Worm (Caenorhabditis elegans) whole organism, L4 larva: ENCODE measurements around the gene ZK105.13.
A peak's percentile ranks its signal among the peaks of the same experiment; 100 is the strongest.

Experiments
- F26F4.8 ChIP-seq: fragments of 200-800 bp; sonication (Bioruptor generic); conservative IDR thresholded peaks from 2 replicates; pipeline ENCODE4 v1.3.6; 2022; ENCODE audit warnings: missing genetic modification characterization, missing compliant biosample characterization
- F37D6.2 ChIP-seq: sonication (generic microtip); optimal IDR thresholded peaks from 2 replicates; lab custom pipeline; 2016; ENCODE audit warnings: mild to moderate bottlenecking, missing genetic modification characterization, missing compliant biosample characterization
- F49E8.2 ChIP-seq: sonication (generic microtip); optimal IDR thresholded peaks from 2 replicates; lab custom pipeline; 2016; ENCODE audit warnings: missing compliant biosample characterization, mild to moderate bottlenecking, missing genetic modification characterization, borderline replicate concordance
- T26A8.4 ChIP-seq: fragments of 200-800 bp; sonication (Bioruptor generic); IDR thresholded peaks from 2 replicates; pipeline ENCODE4 v1.3.6; 2022; ENCODE audit warnings: missing genetic modification characterization, missing compliant biosample characterization
- Y105C5A.15 ChIP-seq: fragments of 200-800 bp; sonication (Bioruptor generic); IDR thresholded peaks from 2 replicates; pipeline ENCODE4 v1.3.6; 2022; ENCODE audit warnings: missing genetic modification characterization, missing compliant biosample characterization
- aly-2 ChIP-seq: sonication (generic microtip); optimal IDR thresholded peaks from 2 replicates; lab custom pipeline; 2018; ENCODE audit warnings: missing biosample characterization, missing genetic modification characterization
- ceh-28 ChIP-seq: fragments of 150-350 bp; optimal IDR thresholded peaks from 2 replicates; lab custom pipeline; 2014; ENCODE audit warnings: missing biosample characterization, missing genetic modification reagents, missing genetic modification characterization
- ceh-32 ChIP-seq: sonication (generic microtip); optimal IDR thresholded peaks from 2 replicates; lab custom pipeline; 2016; ENCODE audit warnings: mild to moderate bottlenecking, missing genetic modification characterization, missing compliant biosample characterization; ENCODE audit not compliant: poor library complexity
- ceh-62 ChIP-seq: sonication (generic microtip); optimal IDR thresholded peaks from 2 replicates; lab custom pipeline; 2017; ENCODE audit warnings: missing biosample characterization, missing genetic modification characterization
- daf-16 ChIP-seq, 3 experiments: sonication (generic microtip); optimal IDR thresholded peaks; 2 replicates each; lab custom pipeline; 2016 to 2017; ENCODE audit warnings: missing genetic modification characterization in 3 of 3, missing genetic modification reagents in 3 of 3, mild to moderate bottlenecking in 2 of 3, missing compliant biosample characterization in 2 of 3, missing biosample characterization in 1 of 3, moderate library complexity in 1 of 3
- dmd-6 ChIP-seq: fragments of 200-800 bp; sonication (Bioruptor generic); IDR thresholded peaks from 2 replicates; pipeline ENCODE4 v1.3.6; 2022; ENCODE audit warnings: missing genetic modification reagents, missing genetic modification characterization, missing compliant biosample characterization
- dmd-8 ChIP-seq: fragments of 200-800 bp; sonication (Bioruptor generic); IDR thresholded peaks from 2 replicates; pipeline ENCODE4 v1.3.6; 2022; ENCODE audit warnings: missing genetic modification characterization, missing compliant biosample characterization
- dmd-9 ChIP-seq: fragments of 200-800 bp; sonication (Bioruptor generic); IDR thresholded peaks from 2 replicates; pipeline ENCODE4 v1.3.6; 2022; ENCODE audit warnings: missing genetic modification reagents, missing genetic modification characterization, missing compliant biosample characterization
- dve-1 ChIP-seq: sonication (generic microtip); optimal IDR thresholded peaks from 2 replicates; lab custom pipeline; 2017; ENCODE audit warnings: antibody characterized with exemption, mild to moderate bottlenecking, missing genetic modification characterization, missing compliant biosample characterization; ENCODE audit not compliant: insufficient read depth
- egl-43 ChIP-seq: fragments of 200-800 bp; sonication (Bioruptor generic); IDR thresholded peaks from 2 replicates; pipeline ENCODE4 v1.3.6; 2022; ENCODE audit warnings: missing genetic modification reagents, missing genetic modification characterization, missing compliant biosample characterization
- gei-8 ChIP-seq: fragments of 200-800 bp; sonication (Bioruptor generic); optimal IDR thresholded peaks from 2 replicates; lab custom pipeline; 2018; ENCODE audit warnings: mild to moderate bottlenecking, missing genetic modification characterization, missing compliant biosample characterization
- hif-1 ChIP-seq, 2 experiments: sonication (generic microtip); optimal IDR thresholded peaks; 2 replicates each; lab custom pipeline; 2016 to 2017; ENCODE audit warnings: missing compliant biosample characterization in 2 of 2, missing genetic modification characterization in 2 of 2, missing genetic modification reagents in 2 of 2, missing genotype in 2 of 2, mild to moderate bottlenecking in 1 of 2
- hlh-11 ChIP-seq: fragments of 200-800 bp; sonication (Bioruptor generic); optimal IDR thresholded peaks from 2 replicates; lab custom pipeline; 2018; ENCODE audit warnings: mild to moderate bottlenecking, missing genetic modification characterization, missing compliant biosample characterization
- jun-1 ChIP-seq: fragments of 150-350 bp; optimal IDR thresholded peaks from 2 replicates; lab custom pipeline; 2014; ENCODE audit warnings: missing biosample characterization, missing genetic modification reagents, missing genetic modification characterization
- lin-13 ChIP-seq: fragments of 150-350 bp; optimal IDR thresholded peaks from 2 replicates; lab custom pipeline; 2014; ENCODE audit warnings: missing biosample characterization, missing genetic modification reagents, missing genetic modification characterization
- lin-39 ChIP-seq: fragments of 150-350 bp; optimal IDR thresholded peaks from 2 replicates; lab custom pipeline; 2014; ENCODE audit warnings: missing biosample characterization, missing genetic modification reagents, missing genetic modification characterization
- lsy-2 ChIP-seq, 2 experiments: fragments of 150-350 bp in 1 of 2; sonication (generic microtip) in 1 of 2; optimal IDR thresholded peaks; 2 replicates each; lab custom pipeline; 2014 to 2017; ENCODE audit warnings: missing biosample characterization in 2 of 2, missing genetic modification characterization in 2 of 2
- madf-9 ChIP-seq: fragments of 200-800 bp; sonication (Bioruptor generic); conservative IDR thresholded peaks from 2 replicates; pipeline ENCODE4 v1.3.6; 2022; ENCODE audit warnings: missing genetic modification reagents, missing genetic modification characterization, missing compliant biosample characterization
- mes-2 ChIP-seq: sonication (generic microtip); optimal IDR thresholded peaks from 2 replicates; lab custom pipeline; 2016; ENCODE audit warnings: missing genotype, mild to moderate bottlenecking, missing genetic modification characterization, missing compliant biosample characterization; ENCODE audit not compliant: poor library complexity, severe bottlenecking
- mxl-3 ChIP-seq: fragments of 200-800 bp; sonication (Bioruptor generic); optimal IDR thresholded peaks from 2 replicates; lab custom pipeline; 2018; ENCODE audit warnings: mild to moderate bottlenecking, missing genetic modification characterization, missing compliant biosample characterization
- nhr-11 ChIP-seq: fragments of 150-350 bp; optimal IDR thresholded peaks from 2 replicates; lab custom pipeline; 2014; ENCODE audit warnings: missing biosample characterization, missing genetic modification characterization
- nhr-237 ChIP-seq: sonication (generic microtip); optimal IDR thresholded peaks from 2 replicates; lab custom pipeline; 2017; ENCODE audit warnings: missing biosample characterization, missing genetic modification characterization
- nhr-28 ChIP-seq: fragments of 150-350 bp; optimal IDR thresholded peaks from 2 replicates; lab custom pipeline; 2014; ENCODE audit warnings: missing biosample characterization, missing genetic modification characterization
- nhr-48 ChIP-seq: sonication (generic microtip); optimal IDR thresholded peaks from 2 replicates; lab custom pipeline; 2016; ENCODE audit warnings: mild to moderate bottlenecking, missing genetic modification characterization, missing compliant biosample characterization
- nhr-76 ChIP-seq: fragments of 150-350 bp; optimal IDR thresholded peaks from 2 replicates; lab custom pipeline; 2014; ENCODE audit warnings: missing biosample characterization, missing genetic modification characterization
- nhr-77 ChIP-seq: fragments of 150-350 bp; optimal IDR thresholded peaks from 2 replicates; lab custom pipeline; 2014; ENCODE audit warnings: missing biosample characterization, missing genetic modification characterization
- pha-4 ChIP-seq, 2 experiments: fragments of 150-350 bp in 1 of 2; fragments of 200-800 bp in 1 of 2; sonication (Bioruptor generic) in 1 of 2; IDR thresholded peaks in 1 of 2; optimal IDR thresholded peaks in 1 of 2; 2 replicates each; pipeline versions ENCODE4 v1.3.6 to Lab custom; 2014 to 2022; ENCODE audit warnings: missing genetic modification characterization in 2 of 2, missing genetic modification reagents in 2 of 2, missing biosample characterization in 1 of 2, missing compliant biosample characterization in 1 of 2
- sdz-12 ChIP-seq: fragments of 200-800 bp; sonication (Bioruptor generic); optimal IDR thresholded peaks from 2 replicates; lab custom pipeline; 2018; ENCODE audit warnings: mild to moderate bottlenecking, missing genetic modification characterization, missing compliant biosample characterization
- tag-97 ChIP-seq: fragments of 200-800 bp; sonication (Bioruptor generic); IDR thresholded peaks from 2 replicates; pipeline ENCODE4 v1.3.6; 2022; ENCODE audit warnings: missing genetic modification characterization, missing compliant biosample characterization
- tra-1 ChIP-seq: fragments of 200-800 bp; sonication (Bioruptor generic); IDR thresholded peaks from 2 replicates; pipeline ENCODE4 v1.3.6; 2022; ENCODE audit warnings: missing genetic modification reagents, missing genetic modification characterization, missing compliant biosample characterization
- unc-39 ChIP-seq: sonication (generic microtip); optimal IDR thresholded peaks from 2 replicates; lab custom pipeline; 2017; ENCODE audit warnings: missing biosample characterization, missing genetic modification characterization
- unc-62 ChIP-seq, 3 experiments: fragments of 150-350 bp in 1 of 3; sonication (generic microtip); optimal IDR thresholded peaks in 2 of 3; peaks in 1 of 3; 1 replicate in 1 of 3; 2 replicates in 2 of 3; lab custom pipeline; 2014 to 2017; ENCODE audit warnings: missing biosample characterization in 3 of 3, missing genetic modification characterization in 3 of 3, missing genetic modification reagents in 3 of 3, missing genotype in 1 of 3
- zip-2 ChIP-seq: fragments of 150-350 bp; optimal IDR thresholded peaks from 2 replicates; lab custom pipeline; 2014; ENCODE audit warnings: missing biosample characterization, missing genetic modification characterization
- ztf-11 ChIP-seq: fragments of 150-350 bp; optimal IDR thresholded peaks from 2 replicates; lab custom pipeline; 2014; ENCODE audit warnings: missing biosample characterization, missing genetic modification characterization

Gene ZK105.13

DNA sequence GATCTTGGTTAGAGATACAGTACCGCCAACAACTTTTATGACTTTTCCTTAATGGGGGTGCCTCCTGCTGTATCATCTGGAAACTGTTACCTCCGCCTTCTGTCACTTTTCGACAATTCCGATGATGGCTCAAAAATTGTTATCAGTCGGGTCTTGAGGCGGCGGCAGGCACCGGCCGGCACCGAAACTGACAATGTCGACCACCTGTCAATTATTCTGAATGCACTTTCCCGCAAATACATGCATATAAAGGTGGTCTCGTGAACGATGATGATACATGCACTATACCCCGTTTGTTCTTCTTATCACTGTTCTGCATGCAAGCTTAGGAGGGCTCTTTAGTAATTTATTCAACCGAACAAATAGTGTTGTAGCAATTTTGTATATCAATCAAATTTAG, 31.1 kb upstream of the ZK105.13 start (continued):
- TF ChIP-seq Y105C5A.15 (GFP tag; lab: Robert Waterston, UW) (no peak), dve-1 (tag; lab: Kevin White, UChicago) (peak; percentile 97), sdz-12 (GFP tag; lab: Kevin White, UChicago) (no peak), nhr-76 (tag; lab: Kevin White, UChicago) (no peak), jun-1 (tag; lab: Kevin White, UChicago) (no peak), gei-8 (GFP tag; lab: Kevin White, UChicago) (peak; percentile 33)

ce11 chrV:7742485-7742959, 29.6 kb upstream of the ZK105.13 start, which contains the start of gene fbxl-5:
fbxl-5 (plus strand) TSS chrV:7742909.
- TF ChIP-seq mxl-3 (GFP tag; lab: Kevin White, UChicago) (no peak), zip-2 (tag; lab: Kevin White, UChicago) (no peak), T26A8.4 (GFP tag; lab: Robert Waterston, UW) (no peak), nhr-11 (tag; lab: Kevin White, UChicago) (no peak), lin-13 (no peak), tag-97 (GFP tag; lab: Robert Waterston, UW) (no peak), dve-1 (tag; lab: Kevin White, UChicago) (peak; percentile 30), dmd-8 (GFP tag; lab: Robert Waterston, UW) (no peak), nhr-28 (tag; lab: Kevin White, UChicago) (no peak), dmd-6 (GFP tag; lab: Robert Waterston, UW) (peak; percentile 83), daf-16 (GFP tag; optimal IDR thresholded peaks at IDR 0.05; lab: Kevin White, UChicago) (no peak), daf-16 (tag; optimal IDR thresholded peaks at IDR 0.05; lab: Kevin White, UChicago) (no peak), pha-4 (GFP tag; IDR thresholded peaks at IDR 0.05; lab: Robert Waterston, UW) (no peak), pha-4 (tag; optimal IDR thresholded peaks at IDR 0.05; lab: Kevin White, UChicago) (no peak), unc-39 (tag; lab: Kevin White, UChicago) (no peak), tra-1 (GFP tag; lab: Robert Waterston, UW) (peak; percentile 85), hlh-11 (tag; lab: Kevin White, UChicago) (peak; percentile 13), egl-43 (GFP tag; lab: Robert Waterston, UW) (no peak), madf-9 (GFP tag; lab: Robert Waterston, UW) (no peak), unc-62 (GFP tag; optimal IDR thresholded peaks at IDR 0.05 in 1 of 2; lab: Kevin White, UChicago) (no peak), unc-62 (tag; optimal IDR thresholded peaks at IDR 0.05; lab: Kevin White, UChicago) (no peak), F26F4.8 (GFP tag; lab: Robert Waterston, UW) (no peak), jun-1 (tag; lab: Kevin White, UChicago) (no peak), ztf-11 (no peak), ceh-32 (tag; lab: Kevin White, UChicago) (no peak), nhr-77 (tag; lab: Kevin White, UChicago) (no peak), lin-39 (no peak), mes-2 (no peak), dmd-9 (GFP tag; lab: Robert Waterston, UW) (no peak), ceh-28 (tag; lab: Kevin White, UChicago) (no peak), ceh-62 (tag; lab: Kevin White, UChicago) (no peak)

DNA sequence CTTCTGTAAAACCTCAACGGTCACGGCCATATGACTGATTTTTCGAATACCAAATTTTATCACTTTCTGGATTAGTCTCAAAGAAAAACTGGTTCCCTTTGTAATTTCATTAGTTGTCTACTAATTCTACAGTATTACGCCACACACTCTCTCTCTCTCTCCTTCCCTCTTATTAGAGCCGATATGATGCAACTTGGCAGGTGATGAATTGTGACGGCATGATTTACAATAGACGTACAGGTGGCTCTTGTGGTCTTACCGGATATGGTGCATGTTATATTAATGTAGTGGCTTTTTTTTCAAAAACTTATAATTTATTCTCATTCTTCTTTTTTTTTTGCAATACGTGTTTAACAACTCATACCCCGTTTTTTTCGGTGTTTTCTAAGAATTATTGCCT, 28.9 kb upstream of the ZK105.13 start:
- TF ChIP-seq T26A8.4 (GFP tag; lab: Robert Waterston, UW) (no peak), F37D6.2 (tag; lab: Kevin White, UChicago) (no peak), aly-2 (no peak), F49E8.2 (tag; lab: Kevin White, UChicago) (no peak), lsy-2 (tag; optimal IDR thresholded peaks at IDR 0.05; lab: Kevin White, UChicago) (no peak), nhr-77 (tag; lab: Kevin White, UChicago) (no peak), hif-1 (tag; optimal IDR thresholded peaks at IDR 0.05; lab: Kevin White, UChicago) (no peak), nhr-48 (tag; lab: Kevin White, UChicago) (no peak), nhr-237 (tag; lab: Kevin White, UChicago) (no peak), mes-2 (no peak)
